Worm (Caenorhabditis elegans): ENCODE results near the gene T01B7.13.

Gene T01B7.13

DNA sequence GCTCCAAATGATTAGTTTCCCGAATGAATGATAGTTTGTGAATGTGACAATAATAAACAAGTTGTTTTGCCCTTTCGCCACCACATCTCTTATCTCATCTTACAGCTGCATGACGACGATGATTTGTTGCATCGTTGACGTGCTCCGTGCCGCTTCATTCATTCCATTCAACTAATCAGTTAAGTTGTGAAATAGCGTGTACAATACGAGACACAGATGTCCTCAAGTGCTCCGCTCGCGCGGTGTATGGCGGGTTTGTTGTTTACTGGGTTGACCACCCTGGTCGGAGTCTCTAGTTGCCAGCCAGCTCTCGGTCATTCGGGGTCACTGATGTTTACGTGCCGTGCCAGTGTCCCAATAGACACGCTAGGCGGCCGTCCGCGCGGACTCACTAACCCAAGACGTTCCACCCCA, 32.7 kb downstream of the T01B7.13 start:
- TF ChIP-seq crh-2 (tag; optimal IDR thresholded peaks at IDR 0.05) (no peak), sma-9 (GFP tag; optimal IDR thresholded peaks at IDR 0.05) (no peak), sma-9 (tag; optimal IDR thresholded peaks at IDR 0.05) (no peak), F13H6.1 (tag; optimal IDR thresholded peaks at IDR 0.05) (no peak), unc-39 (tag; optimal IDR thresholded peaks at IDR 0.05) (no peak), sem-4 (tag; optimal IDR thresholded peaks at IDR 0.05) (no peak), nhr-23 (tag; optimal IDR thresholded peaks at IDR 0.05) (no peak), blmp-1 (tag; optimal IDR thresholded peaks at IDR 0.05; ENCODE audit: insufficient read depth) (no peak), nhr-21 (tag; optimal IDR thresholded peaks at IDR 0.05) (no peak), gmeb-1 (tag; optimal IDR thresholded peaks at IDR 0.05) (no peak), C34F6.9 (tag; optimal IDR thresholded peaks at IDR 0.05) (no peak), nhr-10 (tag; optimal IDR thresholded peaks at IDR 0.05) (no peak), nhr-12 (tag; optimal IDR thresholded peaks at IDR 0.05) (no peak), aly-2 (tag; optimal IDR thresholded peaks at IDR 0.05) (no peak), ztf-11 (tag; optimal IDR thresholded peaks at IDR 0.05) (no peak)

ce11 chrII:8748638-8749037, 33.4 kb downstream of the T01B7.13 start:
- TF ChIP-seq mdl-1 (tag; optimal IDR thresholded peaks at IDR 0.05) = no peak
- TF ChIP-seq ztf-11 (tag; optimal IDR thresholded peaks at IDR 0.05) = no peak
- no peak for TF ChIP-seq egl-27 (tag; optimal IDR thresholded peaks at IDR 0.05)
- TF ChIP-seq nhr-6 (tag; optimal IDR thresholded peaks at IDR 0.05) = no peak
- no peak for TF ChIP-seq blmp-1 (tag; optimal IDR thresholded peaks at IDR 0.05; ENCODE audit: insufficient read depth)
- no peak for TF ChIP-seq ztf-4 (tag; optimal IDR thresholded peaks at IDR 0.05)
- TF ChIP-seq skn-1 (tag; optimal IDR thresholded peaks at IDR 0.05) = no peak
- TF ChIP-seq alr-1 (tag; optimal IDR thresholded peaks at IDR 0.05) = no peak
- TF ChIP-seq nhr-11 (tag; optimal IDR thresholded peaks at IDR 0.05) = no peak
- TF ChIP-seq fos-1 (tag; optimal IDR thresholded peaks at IDR 0.05) = no peak
- no peak for TF ChIP-seq nhr-77 (tag; optimal IDR thresholded peaks at IDR 0.05)
- TF ChIP-seq C34F6.9 (tag; optimal IDR thresholded peaks at IDR 0.05) = no peak
- no peak for TF ChIP-seq nhr-12 (tag; optimal IDR thresholded peaks at IDR 0.05)
- TF ChIP-seq nhr-129 (tag; optimal IDR thresholded peaks at IDR 0.05) = no peak
- no peak for TF ChIP-seq peb-1 (tag; optimal IDR thresholded peaks at IDR 0.05)
- no peak for TF ChIP-seq nhr-21 (tag; optimal IDR thresholded peaks at IDR 0.05)
- TF ChIP-seq ceh-82 (tag; optimal IDR thresholded peaks at IDR 0.05) = no peak
- TF ChIP-seq nhr-23 (tag; optimal IDR thresholded peaks at IDR 0.05) = no peak
- TF ChIP-seq snpc-4 (tag; optimal IDR thresholded peaks at IDR 0.05) = no peak

ce11 chrII:8749084-8749483, 33.9 kb downstream of the T01B7.13 start:
- no peak for TF ChIP-seq unc-55 (GFP tag; optimal IDR thresholded peaks at IDR 0.05)
- peak; percentile 98 for TF ChIP-seq blmp-1 (tag; optimal IDR thresholded peaks at IDR 0.05; ENCODE audit: insufficient read depth)
- no peak for TF ChIP-seq egl-27 (tag; optimal IDR thresholded peaks at IDR 0.05)
- no peak for TF ChIP-seq snpc-4 (tag; optimal IDR thresholded peaks at IDR 0.05)
- no peak for TF ChIP-seq nhr-6 (tag; optimal IDR thresholded peaks at IDR 0.05)

- TF ChIP-seq F13H6.1 (tag; optimal IDR thresholded peaks at IDR 0.05) (no peak), ceh-82 (tag; optimal IDR thresholded peaks at IDR 0.05) (no peak), elt-1 (tag; optimal IDR thresholded peaks at IDR 0.05) (no peak), blmp-1 (tag; optimal IDR thresholded peaks at IDR 0.05; ENCODE audit: insufficient read depth) (peak; percentile 98), nhr-129 (tag; optimal IDR thresholded peaks at IDR 0.05) (peak; percentile 13), nhr-11 (tag; optimal IDR thresholded peaks at IDR 0.05) (no peak)
Measured at ce11 chrII:8750056-8750455, 34.9 kb downstream of the T01B7.13 start.

ce11 chrII:8751042-8751441, 35.8 kb downstream of the T01B7.13 start:
- TF ChIP-seq mdl-1 (tag; optimal IDR thresholded peaks at IDR 0.05) (peak in 1 of 2 experiments; percentile 10), peb-1 (tag; optimal IDR thresholded peaks at IDR 0.05) (peak; percentile 5), blmp-1 (tag; optimal IDR thresholded peaks at IDR 0.05; ENCODE audit: insufficient read depth) (peak; percentile 99), lsy-2 (tag; optimal IDR thresholded peaks at IDR 0.05) (peak in 1 of 2 experiments; percentile 27), fos-1 (tag; optimal IDR thresholded peaks at IDR 0.05) (peak; percentile 9), egl-27 (tag; optimal IDR thresholded peaks at IDR 0.05) (peak; percentile 74), nhr-23 (tag; optimal IDR thresholded peaks at IDR 0.05) (no peak), ceh-16 (tag; optimal IDR thresholded peaks at IDR 0.05) (no peak), gmeb-1 (tag; optimal IDR thresholded peaks at IDR 0.05) (no peak), nhr-25 (tag; optimal IDR thresholded peaks at IDR 0.05) (peak; percentile 27), nhr-77 (tag; optimal IDR thresholded peaks at IDR 0.05) (no peak), sma-9 (GFP tag; optimal IDR thresholded peaks at IDR 0.05) (peak; percentile 1), sma-9 (tag; optimal IDR thresholded peaks at IDR 0.05) (no peak), ztf-11 (tag; optimal IDR thresholded peaks at IDR 0.05) (no peak), nhr-21 (tag; optimal IDR thresholded peaks at IDR 0.05) (peak; percentile 84), sem-4 (tag; optimal IDR thresholded peaks at IDR 0.05) (peak; percentile 88)
